Worm (Caenorhabditis elegans): ENCODE results near the gene rab-33.
A peak's percentile ranks its signal among the peaks of the same experiment; 100 is the strongest.

ce11 chrIII:10506699-10507248 lies 3.1 kb upstream of the rab-33 start, which contains the start of the genes sip-1 and sly-1:
- TF ChIP-seq nhr-11 (tag; optimal IDR thresholded peaks at IDR 0.05) (peak; percentile 60), nhr-12 (tag; optimal IDR thresholded peaks at IDR 0.05) (no peak), unc-62 (GFP tag; optimal IDR thresholded peaks at IDR 0.05) (no peak), lir-3 (tag; optimal IDR thresholded peaks at IDR 0.05; ENCODE audit: poor library complexity) (no peak), unc-30 (tag; optimal IDR thresholded peaks at IDR 0.05) (no peak), C16A3.4 (tag; optimal IDR thresholded peaks at IDR 0.05) (peak; percentile 84), mef-2 (tag; optimal IDR thresholded peaks at IDR 0.05) (no peak), pax-3 (tag; optimal IDR thresholded peaks at IDR 0.05) (peak; percentile 56)

All from whole organism, L1 larva.